Worm (Caenorhabditis elegans): ENCODE measurements around the gene Y57G11C.1130.

DNA sequence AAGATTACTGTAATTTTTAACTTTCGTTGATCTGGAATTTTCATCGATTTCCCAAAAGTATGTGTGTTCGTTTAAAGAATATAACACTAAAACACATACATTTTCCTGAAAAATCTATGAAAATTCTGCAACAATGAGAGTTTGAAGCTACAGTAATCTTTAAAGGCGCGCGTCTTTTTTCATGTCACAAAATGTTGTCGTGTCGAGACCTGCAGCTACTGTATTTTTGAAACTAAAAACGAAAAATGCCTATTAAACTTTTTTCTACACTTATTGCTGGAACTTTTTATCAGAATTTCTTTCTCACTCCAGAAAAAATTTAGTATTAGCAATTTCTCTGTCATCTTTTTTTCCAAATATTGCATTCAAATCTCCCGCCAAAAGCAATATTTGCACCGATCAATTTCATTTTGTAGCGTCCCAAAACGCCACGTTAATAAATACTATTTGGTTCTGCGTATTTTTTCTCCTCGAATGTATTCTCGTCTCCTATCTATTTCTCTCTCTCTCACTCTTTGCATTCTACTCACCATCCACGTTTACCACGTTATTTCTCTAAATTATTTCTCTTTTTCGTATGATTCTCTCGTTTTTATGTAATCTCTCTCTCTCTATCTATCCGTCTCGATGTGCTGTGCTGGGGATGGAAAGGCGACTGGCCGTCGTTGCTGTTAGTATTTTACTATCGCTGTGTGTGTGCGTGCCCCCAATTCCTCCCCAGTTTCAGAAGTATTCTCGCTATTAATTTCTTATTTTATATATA, 4.2 kb downstream of the Y57G11C.1130 start, which contains the start of gene melo-1:
- TF ChIP-seq Y67H2A.10 (GFP tag; conservative IDR thresholded peaks at IDR 0.05) (no peak), unc-62 (GFP tag; optimal IDR thresholded peaks at IDR 0.05) (no peak), nfya-1 (tag; optimal IDR thresholded peaks at IDR 0.05; ENCODE audit: borderline replicate concordance, insufficient read depth) (no peak), B0336.3 (GFP tag; IDR thresholded peaks at IDR 0.05) (0 out of 2 replicates have a peak, but pooled peaks have one; percentile 18)

Measured in whole organism, young adult.